Worm (Caenorhabditis elegans): ENCODE data around the gene Y44A6D.6.

DNA sequence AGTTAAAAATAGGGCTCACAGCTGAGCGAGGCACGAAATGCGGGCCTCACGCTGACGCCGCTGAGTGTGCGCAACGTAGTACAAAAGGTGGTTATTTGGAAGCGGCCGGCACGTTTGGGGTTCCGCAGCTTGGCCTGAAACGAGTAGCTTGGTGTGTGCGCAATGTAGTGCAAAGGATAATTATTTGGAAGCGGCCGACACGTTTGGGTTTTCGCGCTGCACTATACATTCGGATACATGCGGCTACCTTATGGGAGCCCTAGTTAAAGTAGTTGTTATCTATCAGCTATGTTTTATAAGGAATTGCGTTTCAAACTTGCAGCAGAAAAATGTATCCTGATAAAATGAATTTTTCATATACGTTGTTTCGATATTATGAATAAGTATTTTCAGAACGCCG lies 17.1 kb upstream of the Y44A6D.6 start, which contains the start of gene Y44A6D.1:
- TF ChIP-seq sdc-2 (tag; optimal IDR thresholded peaks at IDR 0.05) = no peak
- no peak for TF ChIP-seq ama-1 (optimal IDR thresholded peaks at IDR 0.05)
- no peak for TF ChIP-seq fkh-6 (tag; optimal IDR thresholded peaks at IDR 0.05)
- TF ChIP-seq F13H6.1 (tag; optimal IDR thresholded peaks at IDR 0.05) = no peak
- TF ChIP-seq dmd-4 (tag; optimal IDR thresholded peaks at IDR 0.05; ENCODE audit: borderline replicate concordance) = no peak
- no peak for TF ChIP-seq hlh-13 (GFP tag; optimal IDR thresholded peaks at IDR 0.05)
- TF ChIP-seq sox-2 (GFP tag; IDR thresholded peaks at IDR 0.05) = no peak
- TF ChIP-seq ceh-31 (tag; optimal IDR thresholded peaks at IDR 0.05) = no peak
- no peak for TF ChIP-seq ceh-34 (tag; optimal IDR thresholded peaks at IDR 0.05)
- no peak for TF ChIP-seq unc-86 (tag; optimal IDR thresholded peaks at IDR 0.05)
